Worm (Caenorhabditis elegans): ENCODE measurements around the gene srh-277.

The srh-277 gene

ce11 chrV:16229896-16230295 is 46.9 kb downstream of the srh-277 start, which contains the start of the genes F21H7.2 and F21H7.12:
F21H7.2 (minus strand) TSS chrV:16229996.
F21H7.12 (plus strand) TSS chrV:16230165.
- TF ChIP-seq ceh-6 (GFP tag; optimal IDR thresholded peaks at IDR 0.05) (no peak), dve-1 (tag; optimal IDR thresholded peaks at IDR 0.05) (no peak), unc-3 (GFP tag; conservative IDR thresholded peaks at IDR 0.05) (no peak), unc-3 (tag; optimal IDR thresholded peaks at IDR 0.05) (no peak), ceh-14 (tag; optimal IDR thresholded peaks at IDR 0.05) (no peak), madf-2 (tag; optimal IDR thresholded peaks at IDR 0.05) (no peak), syd-9 (tag; optimal IDR thresholded peaks at IDR 0.05) (no peak), pqm-1 (tag; optimal IDR thresholded peaks at IDR 0.05) (no peak)

- TF ChIP-seq elt-2 (tag; optimal IDR thresholded peaks at IDR 0.05) (peak; percentile 86), sdc-2 (tag; optimal IDR thresholded peaks at IDR 0.05) (no peak)
Measured at ce11 chrV:16232180-16232579, 49.2 kb downstream of the srh-277 start, which contains the start of gene gst-22. gst-22 (minus strand) TSS chrV:16232282.

- TF ChIP-seq ceh-2 (tag; optimal IDR thresholded peaks at IDR 0.05) (no peak), pax-1 (tag; optimal IDR thresholded peaks at IDR 0.05) (no peak), ceh-34 (tag; optimal IDR thresholded peaks at IDR 0.05) (no peak), ceh-30 (tag; optimal IDR thresholded peaks at IDR 0.05) (no peak), ets-4 (tag; optimal IDR thresholded peaks at IDR 0.05) (no peak), sox-2 (GFP tag; IDR thresholded peaks at IDR 0.05) (no peak)
Measured at ce11 chrV:16233624-16234023, 50.6 kb downstream of the srh-277 start, which contains the start of gene clec-233. clec-233 (plus strand) TSS chrV:16233924.

ce11 chrV:16235135-16235534 is 52.1 kb downstream of the srh-277 start, which contains the start of gene F21H7.3:
F21H7.3 (minus strand) TSS chrV:16235235.
- TF ChIP-seq ceh-6 (GFP tag; optimal IDR thresholded peaks at IDR 0.05) (no peak), ceh-31 (tag; optimal IDR thresholded peaks at IDR 0.05) (no peak), pros-1 (tag; optimal IDR thresholded peaks at IDR 0.05) (no peak), K02D7.2 (tag; optimal IDR thresholded peaks at IDR 0.05) (no peak)

ce11 chrV:16235647-16236046 is 52.6 kb downstream of the srh-277 start, which contains the start of gene srh-98:
srh-98 (minus strand) TSS chrV:16235747.
- TF ChIP-seq unc-55 (GFP tag; optimal IDR thresholded peaks at IDR 0.05), result no peak
- TF ChIP-seq ceh-19 (GFP tag; optimal IDR thresholded peaks at IDR 0.05), result no peak
- no peak for TF ChIP-seq fkh-10 (GFP tag; optimal IDR thresholded peaks at IDR 0.05)
- no peak for TF ChIP-seq ceh-30 (tag; optimal IDR thresholded peaks at IDR 0.05)
- no peak for TF ChIP-seq rnt-1 (tag; optimal IDR thresholded peaks at IDR 0.05)
- TF ChIP-seq mec-3 (tag; optimal IDR thresholded peaks at IDR 0.05; ENCODE audit: borderline replicate concordance), result no peak
- no peak for TF ChIP-seq elt-4 (tag; optimal IDR thresholded peaks at IDR 0.05)
- no peak for TF ChIP-seq nhr-232 (tag; optimal IDR thresholded peaks at IDR 0.05)
- TF ChIP-seq nhr-11 (tag; optimal IDR thresholded peaks at IDR 0.05), result no peak
